Fruit fly (Drosophila melanogaster) whole organism, embryonic: ENCODE measurements around the gene CG4839.

Source experiments
- CG11247 ChIP-seq: fragments of 200-800 bp; sonication (Bioruptor generic); IDR thresholded peaks from 2 replicates; pipeline ENCODE4 v1.3.6; 2022; ENCODE audit warnings: missing biosample characterization, missing genetic modification characterization
- CG12391 ChIP-seq: fragments of 200-800 bp; sonication (Bioruptor generic); optimal IDR thresholded peaks from 3 replicates; lab custom pipeline; 2018; ENCODE audit warnings: missing biosample characterization, mild to moderate bottlenecking, missing genetic modification characterization, moderate library complexity
- CG4820 ChIP-seq: fragments of 200-800 bp; sonication (Bioruptor generic); optimal IDR thresholded peaks from 3 replicates; lab custom pipeline; 2016; ENCODE audit warnings: missing biosample characterization, missing genetic modification characterization
- CG6689 ChIP-seq: fragments of 200-800 bp; sonication (Bioruptor generic); IDR thresholded peaks from 2 replicates; pipeline ENCODE4 v1.3.6; 2022; ENCODE audit warnings: missing biosample characterization, missing genetic modification characterization
- CG6765 ChIP-seq: fragments of 200-800 bp; sonication (Bioruptor generic); optimal IDR thresholded peaks from 3 replicates; lab custom pipeline; 2017; ENCODE audit warnings: missing biosample characterization, mild to moderate bottlenecking, missing genetic modification characterization
- CG8359 ChIP-seq: fragments of 200-800 bp; sonication (Bioruptor generic); optimal IDR thresholded peaks from 2 replicates; lab custom pipeline; 2017; ENCODE audit warnings: missing biosample characterization, mild to moderate bottlenecking, missing genetic modification characterization, borderline replicate concordance
- Camta ChIP-seq: fragments of 200-800 bp; sonication (Bioruptor generic); optimal IDR thresholded peaks from 2 replicates; lab custom pipeline; 2016; ENCODE audit warnings: missing biosample characterization, missing genetic modification characterization
- Ets65A ChIP-seq: fragments of 200-800 bp; sonication (Bioruptor generic); peaks from one replicate; lab custom pipeline; 2016; ENCODE audit warnings: missing biosample characterization, missing genetic modification characterization
- Fer2 ChIP-seq: fragments of 200-800 bp; sonication (Bioruptor generic); optimal IDR thresholded peaks from 2 replicates; lab custom pipeline; 2018; ENCODE audit warnings: missing biosample characterization, mild to moderate bottlenecking, missing genetic modification characterization, moderate library complexity
- Hr39 ChIP-seq: fragments of >200 bp; optimal IDR thresholded peaks from 2 replicates; lab custom pipeline; 2017
- ac ChIP-seq: fragments of 200-800 bp; sonication (Bioruptor generic); optimal IDR thresholded peaks from 3 replicates; lab custom pipeline; 2017; ENCODE audit warnings: missing biosample characterization, mild to moderate bottlenecking, missing genetic modification characterization
- az2 ChIP-seq: fragments of 200-800 bp; sonication (Bioruptor generic); optimal IDR thresholded peaks from 3 replicates; lab custom pipeline; 2016; ENCODE audit warnings: missing biosample characterization, missing genetic modification characterization
- otp ChIP-seq: fragments of 200-800 bp; sonication (Bioruptor generic); IDR thresholded peaks from 3 replicates; pipeline ENCODE4, ENCODE4 v1.3.6; 2022; ENCODE audit warnings: missing biosample characterization, missing genetic modification characterization
- stc ChIP-seq: fragments of 200-800 bp; sonication (Bioruptor generic); IDR thresholded peaks from 2 replicates; pipeline ENCODE4 v1.3.6; 2022; ENCODE audit warnings: missing biosample characterization, missing genetic modification characterization

DNA sequence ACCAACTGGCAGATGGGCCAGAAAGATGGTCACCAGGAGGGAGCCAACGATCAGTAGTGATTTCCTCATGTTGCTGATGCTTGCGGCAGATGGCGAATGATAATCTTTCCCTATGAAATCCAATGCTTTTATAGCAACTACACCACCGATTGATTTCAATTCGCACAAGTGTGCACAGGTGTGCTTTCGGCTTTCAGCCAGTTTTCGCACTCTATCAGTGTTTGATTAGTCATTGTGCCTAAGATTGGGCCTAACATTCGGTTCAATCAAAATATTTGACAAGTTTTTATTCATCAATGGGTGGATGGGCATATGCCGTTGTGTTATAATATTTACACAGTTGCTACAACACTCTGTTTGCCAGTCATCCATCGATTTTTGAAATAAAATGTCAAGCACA is 21.9 kb upstream of the CG4839 start, which contains the start of gene CG13135:
- TF ChIP-seq CG12391 (tag; lab: Kevin White, UChicago) (no peak), Fer2 (tag; lab: Kevin White, UChicago) (no peak), otp (GFP tag; lab: Robert Waterston, UW) (no peak), CG6765 (no peak), Camta (GFP tag; lab: Kevin White, UChicago) (no peak), Ets65A (GFP tag; lab: Kevin White, UChicago) (no peak), CG4820 (no peak), stc (no peak), ac (GFP tag; lab: Kevin White, UChicago) (no peak), CG8359 (no peak), CG6689 (GFP tag; lab: Robert Waterston, UW) (no peak), az2 (GFP tag; lab: Kevin White, UChicago) (no peak), Hr39 (lab: Kevin White, UChicago) (no peak), CG11247 (GFP tag; lab: Robert Waterston, UW) (no peak)
